Fruit fly (Drosophila melanogaster) whole organism, prepupa: ENCODE data around the gene CG11444.

ENCODE experiments used
- Blimp-1 ChIP-seq: fragments of 200-800 bp; sonication (Bioruptor generic); optimal IDR thresholded peaks from 3 replicates; lab custom pipeline; 2017; ENCODE audit warnings: missing biosample characterization, missing genetic modification characterization, mild to moderate bottlenecking, moderate library complexity, missing genetic modification reagents
- CG10631 ChIP-seq: fragments of 200-800 bp; sonication (Bioruptor generic); optimal IDR thresholded peaks from 2 replicates; lab custom pipeline; 2016; ENCODE audit warnings: missing biosample characterization, missing genetic modification characterization
- CG10669 ChIP-seq: fragments of 200-800 bp; sonication (Bioruptor generic); optimal IDR thresholded peaks from 3 replicates; lab custom pipeline; 2018; ENCODE audit warnings: missing biosample characterization, mild to moderate bottlenecking, missing genetic modification characterization, moderate library complexity
- CG11294 ChIP-seq: fragments of 200-800 bp; sonication (Bioruptor generic); IDR thresholded peaks from 2 replicates; pipeline ENCODE4 v1.3.6; 2022; ENCODE audit warnings: missing biosample characterization, missing genetic modification characterization
- CG11762 ChIP-seq: fragments of 200-800 bp; sonication (Bioruptor generic); optimal IDR thresholded peaks from 3 replicates; lab custom pipeline; 2016; ENCODE audit warnings: missing biosample characterization, missing genetic modification characterization; ENCODE audit not compliant: insufficient read depth
- CG11902 ChIP-seq: fragments of 200-800 bp; sonication (Bioruptor generic); optimal IDR thresholded peaks from 3 replicates; lab custom pipeline; 2016; ENCODE audit warnings: missing biosample characterization, missing genetic modification characterization
- CG15336 ChIP-seq: fragments of 200-800 bp; sonication (Bioruptor generic); IDR thresholded peaks from 2 replicates; pipeline ENCODE4 v1.3.6; 2022; ENCODE audit warnings: missing biosample characterization, missing genetic modification characterization
- CG1621 ChIP-seq: fragments of 200-800 bp; sonication (Bioruptor generic); optimal IDR thresholded peaks from 3 replicates; lab custom pipeline; 2018; ENCODE audit warnings: missing biosample characterization, mild to moderate bottlenecking, missing genetic modification characterization
- CG31627 ChIP-seq: fragments of 200-800 bp; sonication (Bioruptor generic); optimal IDR thresholded peaks from 3 replicates; lab custom pipeline; 2016; ENCODE audit warnings: missing biosample characterization, missing genetic modification characterization
- CG32006 ChIP-seq: fragments of 200-800 bp; sonication (Bioruptor generic); optimal IDR thresholded peaks from 3 replicates; lab custom pipeline; 2017; ENCODE audit warnings: missing biosample characterization, mild to moderate bottlenecking, missing genetic modification characterization
- CG34406 ChIP-seq: fragments of 200-800 bp; sonication (Bioruptor generic); optimal IDR thresholded peaks from 3 replicates; lab custom pipeline; 2016; ENCODE audit warnings: missing biosample characterization, missing genetic modification characterization
- CG3919 ChIP-seq: fragments of 200-800 bp; sonication (Bioruptor generic); optimal IDR thresholded peaks from 3 replicates; lab custom pipeline; 2016; ENCODE audit warnings: missing biosample characterization, missing genetic modification characterization
- CG4318 ChIP-seq: fragments of 200-800 bp; sonication (Bioruptor generic); optimal IDR thresholded peaks from 3 replicates; lab custom pipeline; 2017; ENCODE audit warnings: missing biosample characterization, mild to moderate bottlenecking, missing genetic modification characterization
- CG6276 ChIP-seq: fragments of 200-800 bp; sonication (Bioruptor generic); optimal IDR thresholded peaks from 2 replicates; lab custom pipeline; 2017; ENCODE audit warnings: missing biosample characterization, mild to moderate bottlenecking, missing genetic modification characterization
- CG6808 ChIP-seq: fragments of 200-800 bp; sonication (Bioruptor generic); optimal IDR thresholded peaks from 3 replicates; lab custom pipeline; 2017; ENCODE audit warnings: missing biosample characterization, missing genetic modification characterization, mild to moderate bottlenecking, moderate library complexity, missing genetic modification reagents
- CG6854 ChIP-seq: fragments of 200-800 bp; sonication (Bioruptor generic); optimal IDR thresholded peaks from 2 replicates; lab custom pipeline; 2017; ENCODE audit warnings: missing biosample characterization, mild to moderate bottlenecking, missing genetic modification characterization
- CG7368 ChIP-seq: fragments of 200-800 bp; sonication (Bioruptor generic); optimal IDR thresholded peaks from 3 replicates; lab custom pipeline; 2016; ENCODE audit warnings: missing biosample characterization, missing genetic modification characterization
- CG8119 ChIP-seq: fragments of 200-800 bp; sonication (Bioruptor generic); IDR thresholded peaks from 3 replicates; pipeline ENCODE4 v1.3.6; 2022; ENCODE audit warnings: missing biosample characterization, missing genetic modification characterization
- CG8319 ChIP-seq: fragments of 200-800 bp; sonication (Bioruptor generic); optimal IDR thresholded peaks from 3 replicates; lab custom pipeline; 2016; ENCODE audit warnings: missing biosample characterization, missing genetic modification characterization
- CG9139 ChIP-seq: fragments of 200-800 bp; sonication (Bioruptor generic); optimal IDR thresholded peaks from 3 replicates; lab custom pipeline; 2017; ENCODE audit warnings: missing biosample characterization, mild to moderate bottlenecking, missing genetic modification characterization
- Eip75B ChIP-seq: fragments of 200-800 bp; sonication (Bioruptor generic); optimal IDR thresholded peaks from 3 replicates; lab custom pipeline; 2016; ENCODE audit warnings: missing biosample characterization, missing genetic modification characterization
- Eip93F ChIP-seq: fragments of 200-800 bp; sonication (Bioruptor generic); optimal IDR thresholded peaks from 2 replicates; lab custom pipeline; 2016; ENCODE audit warnings: missing biosample characterization, mild to moderate bottlenecking, missing genetic modification characterization
- Ets21C ChIP-seq: fragments of 200-800 bp; sonication (Bioruptor generic); optimal IDR thresholded peaks from 3 replicates; lab custom pipeline; 2016; ENCODE audit warnings: missing biosample characterization, missing genetic modification characterization
- Ets96B ChIP-seq: fragments of 200-800 bp; optimal IDR thresholded peaks from 2 replicates; lab custom pipeline; 2019; ENCODE audit warnings: missing biosample characterization, mild to moderate bottlenecking, missing genetic modification characterization, moderate library complexity
- Gug ChIP-seq: fragments of 200-800 bp; sonication (Bioruptor generic); IDR thresholded peaks from 2 replicates; pipeline ENCODE4 v1.3.6; 2022; ENCODE audit warnings: missing biosample characterization, missing genetic modification characterization
- Hr38 ChIP-seq: sonication (Bioruptor generic); optimal IDR thresholded peaks from 2 replicates; lab custom pipeline; 2016; ENCODE audit warnings: missing biosample characterization, missing genetic modification characterization
- Hr4 ChIP-seq: fragments of 200-800 bp; sonication (Bioruptor generic); optimal IDR thresholded peaks from 3 replicates; lab custom pipeline; 2016; ENCODE audit warnings: missing biosample characterization, missing genetic modification characterization
- Lpt ChIP-seq: fragments of 200-800 bp; sonication (Bioruptor generic); optimal IDR thresholded peaks from 3 replicates; lab custom pipeline; 2016; ENCODE audit warnings: missing biosample characterization, missing genetic modification characterization
- Met ChIP-seq: fragments of 200-800 bp; sonication (Bioruptor generic); optimal IDR thresholded peaks from 3 replicates; lab custom pipeline; 2016; ENCODE audit warnings: missing biosample characterization, missing genetic modification characterization
- OdsH ChIP-seq: fragments of 200-800 bp; sonication (Bioruptor generic); optimal IDR thresholded peaks from 3 replicates; lab custom pipeline; 2016; ENCODE audit warnings: missing biosample characterization, missing genetic modification characterization
- Sox102F ChIP-seq: fragments of 200-800 bp; sonication (Bioruptor generic); optimal IDR thresholded peaks from 2 replicates; lab custom pipeline; 2016; ENCODE audit warnings: missing biosample characterization, mild to moderate bottlenecking, missing genetic modification characterization
- Sox14 ChIP-seq: fragments of 200-800 bp; sonication (Bioruptor generic); optimal IDR thresholded peaks from 3 replicates; lab custom pipeline; 2016; ENCODE audit warnings: missing biosample characterization, missing genetic modification characterization
- cyc ChIP-seq: fragments of 200-800 bp; sonication (Bioruptor generic); optimal IDR thresholded peaks from 3 replicates; lab custom pipeline; 2016; ENCODE audit warnings: missing biosample characterization, missing genetic modification characterization
- dac ChIP-seq: fragments of 200-800 bp; sonication (Bioruptor generic); optimal IDR thresholded peaks from 2 replicates; lab custom pipeline; 2017; ENCODE audit warnings: missing biosample characterization, mild to moderate bottlenecking, missing genetic modification characterization
- dsx ChIP-seq: fragments of 200-800 bp; optimal IDR thresholded peaks from 3 replicates; lab custom pipeline; 2019; ENCODE audit warnings: missing biosample characterization, mild to moderate bottlenecking, missing genetic modification characterization, moderate library complexity; ENCODE audit not compliant: poor library complexity, severe bottlenecking
- eg ChIP-seq: fragments of 200-800 bp; sonication (Bioruptor generic); IDR thresholded peaks from 3 replicates; pipeline ENCODE4 v1.3.6; 2022; ENCODE audit warnings: missing biosample characterization, missing genetic modification characterization
- esn ChIP-seq: fragments of 200-800 bp; sonication (Bioruptor generic); optimal IDR thresholded peaks from 2 replicates; lab custom pipeline; 2016; ENCODE audit warnings: missing biosample characterization, mild to moderate bottlenecking, missing genetic modification characterization, moderate library complexity
- fd85E ChIP-seq: fragments of 200-800 bp; sonication (Bioruptor generic); optimal IDR thresholded peaks from 3 replicates; lab custom pipeline; 2016; ENCODE audit warnings: missing biosample characterization, missing genetic modification characterization
- fkh ChIP-seq: fragments of 200-800 bp; sonication (Bioruptor generic); optimal IDR thresholded peaks from 3 replicates; lab custom pipeline; 2017; ENCODE audit warnings: missing biosample characterization, mild to moderate bottlenecking, missing genetic modification characterization, moderate library complexity
- lz ChIP-seq: fragments of 200-800 bp; sonication (Bioruptor generic); optimal IDR thresholded peaks from 3 replicates; lab custom pipeline; 2016; ENCODE audit warnings: missing biosample characterization, missing genetic modification characterization
- net ChIP-seq: fragments of 200-800 bp; sonication (Bioruptor generic); optimal IDR thresholded peaks from 3 replicates; lab custom pipeline; 2016; ENCODE audit warnings: missing biosample characterization, missing genetic modification characterization
- pdm3 ChIP-seq: fragments of 200-800 bp; sonication (Bioruptor generic); optimal IDR thresholded peaks from 3 replicates; lab custom pipeline; 2016; ENCODE audit warnings: missing biosample characterization, missing genetic modification characterization
- salr ChIP-seq, 2 experiments: fragments of 200-800 bp; sonication (Bioruptor generic); optimal IDR thresholded peaks; 3 replicates each; lab custom pipeline; 2016 to 2018; ENCODE audit warnings: missing biosample characterization in 2 of 2, missing genetic modification characterization in 2 of 2, mild to moderate bottlenecking in 1 of 2
- svp ChIP-seq: fragments of 200-800 bp; sonication (Bioruptor generic); peaks from one replicate; lab custom pipeline; 2016; ENCODE audit warnings: missing biosample characterization, missing genetic modification characterization

Gene CG11444

DNA sequence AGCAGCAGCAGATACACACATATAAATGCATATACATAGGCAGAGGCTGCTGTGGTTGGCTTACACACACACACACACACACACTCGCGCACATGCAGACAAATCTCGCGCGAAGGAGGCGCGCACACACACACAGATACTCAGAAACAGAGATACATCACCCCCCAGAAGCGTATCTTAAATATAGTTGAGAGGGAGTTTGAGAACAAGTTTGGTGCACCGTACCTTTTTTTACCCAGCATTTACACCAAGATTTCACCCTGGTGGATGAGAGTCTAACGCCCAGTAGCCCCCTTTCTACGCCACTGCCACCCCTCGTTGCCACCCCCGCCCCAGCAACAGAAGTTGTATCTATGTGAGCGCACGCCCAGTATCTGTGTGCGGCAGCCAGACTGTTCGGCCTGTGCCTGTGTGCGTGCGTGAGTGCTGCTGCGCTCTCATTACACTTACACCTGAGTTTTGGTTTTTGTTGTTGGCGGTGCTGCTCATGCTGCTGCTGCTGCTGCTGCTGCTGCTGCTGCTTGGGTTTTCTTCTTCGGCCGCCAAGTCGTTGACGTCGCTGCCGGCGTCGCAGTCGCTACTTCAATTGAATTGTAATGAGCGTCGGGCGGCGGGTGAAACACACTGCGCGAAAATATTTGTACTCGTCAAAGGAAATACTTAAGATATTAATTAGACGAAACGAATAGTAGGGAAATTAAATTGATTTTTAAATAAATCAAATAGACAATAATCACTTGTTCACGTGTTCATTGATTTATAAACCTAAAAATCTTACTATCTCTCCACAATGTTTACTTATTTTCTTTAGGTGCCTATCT lies 36.0 kb upstream of the CG11444 start (continued):
- peak; percentile 79 for TF ChIP-seq dsx (GFP tag; lab: Kevin White, UChicago)
- peak; percentile 47 for TF ChIP-seq Sox102F (GFP tag; lab: Kevin White, UChicago)
- TF ChIP-seq fkh: peak; percentile 30
- TF ChIP-seq Hr4 (GFP tag; lab: Kevin White, UChicago): peak; percentile 43
- no peak for TF ChIP-seq Hr38 (GFP tag; lab: Kevin White, UChicago)
- peak; percentile 76 for TF ChIP-seq pdm3 (GFP tag; lab: Kevin White, UChicago)
- peak; percentile 95 for TF ChIP-seq Gug
- peak; percentile 90 for TF ChIP-seq CG10669
- peak; percentile 91 for TF ChIP-seq CG8319 (GFP tag; lab: Kevin White, UChicago)
- peak; percentile 63 for TF ChIP-seq Met (GFP tag; lab: Kevin White, UChicago)
- TF ChIP-seq Sox14 (GFP tag; lab: Kevin White, UChicago): peak; percentile 83
- TF ChIP-seq cyc (GFP tag; lab: Kevin White, UChicago): peak; percentile 83
- TF ChIP-seq Blimp-1 (GFP tag; lab: Kevin White, UChicago): peak; percentile 78
- peak; percentile 91 for TF ChIP-seq OdsH (GFP tag; lab: Kevin White, UChicago)
- peak; percentile 93 for TF ChIP-seq CG10631 (GFP tag; lab: Kevin White, UChicago)
- peak; percentile 89 for TF ChIP-seq net (GFP tag; lab: Kevin White, UChicago)
- TF ChIP-seq CG7368 (GFP tag; lab: Kevin White, UChicago): peak; percentile 96
- TF ChIP-seq CG34406: peak; percentile 86
- TF ChIP-seq Ets21C (GFP tag; lab: Kevin White, UChicago): peak; percentile 79
- TF ChIP-seq dac (GFP tag; lab: Kevin White, UChicago): peak; percentile 92
- TF ChIP-seq CG6276 (GFP tag; lab: Kevin White, UChicago): peak; percentile 85
- TF ChIP-seq CG11294 (GFP tag; lab: Robert Waterston, UW): peak; percentile 93
- TF ChIP-seq lz: peak; percentile 82
- TF ChIP-seq CG9139 (GFP tag; lab: Kevin White, UChicago): peak; percentile 86
- peak; percentile 66 for TF ChIP-seq esn
- peak; percentile 79 to 95 for TF ChIP-seq salr (GFP tag; optimal IDR thresholded peaks at IDR 0.05; lab: Kevin White, UChicago)
- TF ChIP-seq CG6854: peak; percentile 84

DNA sequence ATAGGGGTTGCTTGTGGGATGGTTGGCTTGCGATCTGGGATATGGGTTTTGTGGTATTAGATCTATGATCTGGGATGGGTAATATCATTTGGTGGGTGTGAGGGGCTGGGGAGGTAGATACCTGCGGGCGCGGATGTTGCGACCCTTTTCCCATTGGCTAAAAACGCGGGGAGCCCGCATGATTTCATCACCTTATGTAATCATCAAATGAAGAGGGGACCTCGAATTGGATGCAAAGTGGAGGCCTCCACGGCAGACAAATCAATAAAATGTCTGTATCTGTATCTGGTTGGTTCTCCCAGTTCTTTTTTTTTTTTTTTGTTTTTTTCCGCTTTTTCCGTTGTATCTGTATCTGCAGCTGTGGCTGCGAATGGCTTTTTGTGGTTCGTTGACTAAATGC lies 34.8 kb upstream of the CG11444 start:
- TF ChIP-seq esn: no peak
- TF ChIP-seq Met (GFP tag; lab: Kevin White, UChicago): no peak
- TF ChIP-seq Ets96B (tag; lab: Kevin White, UChicago): no peak
- no peak for TF ChIP-seq eg
- TF ChIP-seq CG1621 (tag; lab: Kevin White, UChicago): no peak
- no peak for TF ChIP-seq CG34406
- TF ChIP-seq CG6854: no peak
- no peak for TF ChIP-seq Eip93F (GFP tag; lab: Kevin White, UChicago)
- TF ChIP-seq CG11902: no peak
- TF ChIP-seq CG8319 (GFP tag; lab: Kevin White, UChicago): no peak
- TF ChIP-seq CG15336 (GFP tag; lab: Robert Waterston, UW): no peak
- TF ChIP-seq fd85E (GFP tag; lab: Kevin White, UChicago): no peak
- no peak for TF ChIP-seq CG11762
- TF ChIP-seq CG6808 (GFP tag; lab: Kevin White, UChicago): no peak
- no peak for TF ChIP-seq Hr4 (GFP tag; lab: Kevin White, UChicago)
- no peak for TF ChIP-seq dsx (GFP tag; lab: Kevin White, UChicago)
- no peak for TF ChIP-seq pdm3 (GFP tag; lab: Kevin White, UChicago)

DNA sequence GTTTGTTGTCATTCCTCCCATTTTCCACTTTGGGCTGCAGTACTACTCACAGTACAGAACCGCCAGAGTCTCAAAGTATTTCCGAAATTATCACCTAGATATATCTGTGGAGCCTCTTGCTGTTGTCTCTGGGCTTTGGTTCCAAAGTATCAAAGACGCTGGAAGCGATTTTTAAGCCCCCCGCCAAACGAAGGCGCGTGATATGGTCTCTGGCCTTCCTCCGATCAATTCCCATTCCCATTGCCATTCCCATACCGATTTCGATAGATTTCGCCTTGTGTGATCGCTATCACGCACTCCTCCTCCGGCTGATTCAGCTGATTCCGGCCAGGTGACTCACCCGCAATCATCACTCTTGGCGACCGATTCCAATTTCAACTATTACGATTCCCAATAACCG lies 33.4 kb upstream of the CG11444 start:
- TF ChIP-seq CG1621 (tag; lab: Kevin White, UChicago): no peak
- TF ChIP-seq Eip75B: no peak
- TF ChIP-seq dac (GFP tag; lab: Kevin White, UChicago): no peak
- TF ChIP-seq svp: no peak
- no peak for TF ChIP-seq CG4318
- TF ChIP-seq CG8119 (GFP tag; lab: Robert Waterston, UW): no peak
- TF ChIP-seq Lpt (GFP tag; lab: Kevin White, UChicago): no peak
- TF ChIP-seq salr (GFP tag; optimal IDR thresholded peaks at IDR 0.05; lab: Kevin White, UChicago): no peak
- TF ChIP-seq lz: no peak
- TF ChIP-seq CG32006 (GFP tag; lab: Kevin White, UChicago): no peak
- no peak for TF ChIP-seq CG31627 (GFP tag; lab: Kevin White, UChicago)
- TF ChIP-seq cyc (GFP tag; lab: Kevin White, UChicago): no peak
- TF ChIP-seq esn: no peak
- no peak for TF ChIP-seq CG3919 (GFP tag; lab: Kevin White, UChicago)
